Fruit fly (Drosophila melanogaster) whole organism, embryonic: ENCODE results near the gene CG42240.

Source experiments
- CG13287 ChIP-seq: fragments of 200-800 bp; sonication (Bioruptor generic); IDR thresholded peaks from 2 replicates; pipeline ENCODE4 v1.3.6; 2022; ENCODE audit warnings: missing biosample characterization, missing genetic modification characterization; ENCODE audit not compliant: partially characterized antibody
- CG15011 ChIP-seq: fragments of 200-800 bp; sonication (Bioruptor generic); optimal IDR thresholded peaks from 3 replicates; lab custom pipeline; 2018; ENCODE audit warnings: missing biosample characterization, mild to moderate bottlenecking, missing genetic modification characterization
- CG16779 ChIP-seq: fragments of 200-800 bp; sonication (Bioruptor generic); IDR thresholded peaks from 2 replicates; pipeline ENCODE4 v1.3.6; 2022; ENCODE audit warnings: missing biosample characterization, missing genetic modification characterization
- CG2116 ChIP-seq: fragments of 200-800 bp; sonication (Bioruptor generic); optimal IDR thresholded peaks from 3 replicates; lab custom pipeline; 2018; ENCODE audit warnings: missing biosample characterization, mild to moderate bottlenecking, missing genetic modification characterization
- CG7786 ChIP-seq: fragments of 200-800 bp; sonication (Bioruptor generic); optimal IDR thresholded peaks from 2 replicates; lab custom pipeline; 2016; ENCODE audit warnings: missing biosample characterization, missing genetic modification characterization
- H15 ChIP-seq: fragments of 200-800 bp; sonication (Bioruptor generic); IDR thresholded peaks from 3 replicates; pipeline ENCODE4 v1.3.6; 2022; ENCODE audit warnings: missing biosample characterization, missing genetic modification characterization
- psq ChIP-seq: fragments of 200-800 bp; sonication (Bioruptor generic); optimal IDR thresholded peaks from 2 replicates; lab custom pipeline; 2017; ENCODE audit warnings: missing biosample characterization, missing genetic modification characterization
- ranshi ChIP-seq: fragments of 200-800 bp; sonication (Bioruptor generic); IDR thresholded peaks from 2 replicates; pipeline ENCODE4 v1.3.6; 2022; ENCODE audit warnings: missing biosample characterization, missing genetic modification characterization
- tap ChIP-seq: fragments of 200-800 bp; optimal IDR thresholded peaks from 3 replicates; lab custom pipeline; 2019; ENCODE audit warnings: missing biosample characterization, mild to moderate bottlenecking, missing genetic modification characterization, moderate library complexity
- wek ChIP-seq: fragments of 200-800 bp; sonication (Bioruptor generic); optimal IDR thresholded peaks from 3 replicates; lab custom pipeline; 2018; ENCODE audit warnings: missing biosample characterization, mild to moderate bottlenecking, missing genetic modification characterization, moderate library complexity

- TF ChIP-seq H15 (no peak), wek (GFP tag; lab: Kevin White, UChicago) (no peak), CG13287 (no peak), CG16779 (GFP tag; lab: Robert Waterston, UW) (no peak), CG7786 (no peak), CG15011 (no peak), psq (GFP tag; lab: Kevin White, UChicago) (no peak), ranshi (GFP tag; lab: Robert Waterston, UW) (no peak), tap (tag; lab: Kevin White, UChicago) (no peak), CG2116 (GFP tag; lab: Kevin White, UChicago) (no peak)
These were observed 27.6 kb downstream of the CG42240 start for dm6 chrX:6358198-6358597.
